Worm (Caenorhabditis elegans): Measurements from ENCODE around the gene ZK892.4.

Gene ZK892.4

DNA sequence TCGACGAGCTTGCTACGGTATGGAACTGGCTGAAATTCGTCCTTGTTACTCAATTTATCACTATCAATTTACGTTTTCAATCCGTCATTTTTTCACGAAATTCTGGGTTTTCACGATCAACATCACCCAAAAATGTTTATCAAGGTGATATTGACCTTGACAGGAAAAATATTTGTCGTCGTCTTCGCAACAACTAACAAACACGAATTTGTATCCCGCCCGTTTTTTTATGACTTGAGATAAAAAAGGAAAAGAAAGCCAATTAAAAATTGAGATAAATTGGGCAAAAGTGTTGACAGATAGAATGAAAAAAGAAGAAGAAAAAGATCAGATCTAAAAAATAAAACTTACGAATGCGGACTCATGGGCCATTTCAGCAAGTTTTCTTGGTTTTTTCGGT, 4.5 kb downstream of the ZK892.4 start:
- TF ChIP-seq nhr-76 (tag; optimal IDR thresholded peaks at IDR 0.05) (no peak), fos-1 (tag; optimal IDR thresholded peaks at IDR 0.05) (no peak), skn-1 (tag; optimal IDR thresholded peaks at IDR 0.05) (no peak), nhr-237 (tag; optimal IDR thresholded peaks at IDR 0.05) (no peak), nhr-23 (tag; optimal IDR thresholded peaks at IDR 0.05) (peak; percentile 5), aly-2 (tag; optimal IDR thresholded peaks at IDR 0.05) (no peak), mml-1 (tag; optimal IDR thresholded peaks at IDR 0.05) (no peak), unc-39 (tag; optimal IDR thresholded peaks at IDR 0.05) (no peak), unc-62 (GFP tag; optimal IDR thresholded peaks at IDR 0.05) (no peak), nhr-43 (tag; optimal IDR thresholded peaks at IDR 0.05; ENCODE audit: poor library complexity, severe bottlenecking) (no peak), nhr-25 (tag; optimal IDR thresholded peaks at IDR 0.05) (peak; percentile 32)

DNA sequence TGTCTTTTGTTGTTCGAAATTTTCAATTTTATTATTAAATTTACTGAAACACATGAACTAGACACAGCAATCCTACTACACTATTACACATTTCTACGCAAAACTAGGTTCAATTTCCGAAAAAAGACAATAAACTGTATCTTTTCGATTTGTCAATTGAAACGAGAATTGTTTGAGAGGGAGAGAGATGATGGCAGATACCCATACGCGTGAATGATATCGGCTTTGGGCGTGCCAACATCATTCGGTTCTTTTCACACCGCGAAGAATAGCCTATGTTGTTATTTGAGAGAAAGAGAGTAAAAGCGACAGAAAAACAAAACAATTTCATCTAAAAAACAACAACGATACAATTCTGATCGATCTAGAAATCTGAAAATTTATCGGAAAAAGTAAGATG, 5.4 kb downstream of the ZK892.4 start:
- TF ChIP-seq nhr-25 (tag; optimal IDR thresholded peaks at IDR 0.05) = peak; percentile 2
- TF ChIP-seq elt-3 (tag; optimal IDR thresholded peaks at IDR 0.05) = no peak

DNA sequence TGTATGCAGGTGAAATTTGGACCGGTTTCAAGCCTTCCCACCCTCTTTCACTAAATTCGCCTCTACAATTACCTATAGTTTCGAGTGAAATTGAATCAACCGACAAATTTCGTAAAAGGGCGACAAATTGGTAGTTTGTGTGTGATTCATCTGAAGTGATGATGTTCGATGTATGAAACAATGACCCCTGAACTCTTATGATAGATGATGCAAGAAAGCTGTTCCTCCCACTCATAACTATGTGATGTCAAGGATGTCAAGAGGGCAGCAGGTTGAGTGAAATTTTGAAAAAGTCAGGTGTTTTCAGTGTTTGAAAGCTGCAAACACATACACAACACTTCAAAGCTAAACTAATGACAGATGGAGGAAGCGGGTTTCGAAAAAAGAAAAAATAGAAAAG, 6.1 kb downstream of the ZK892.4 start:
- TF ChIP-seq jun-1 (tag; optimal IDR thresholded peaks at IDR 0.05) (no peak), aly-2 (tag; optimal IDR thresholded peaks at IDR 0.05) (no peak), ceh-28 (tag; optimal IDR thresholded peaks at IDR 0.05) (no peak), nhr-11 (tag; optimal IDR thresholded peaks at IDR 0.05) (peak; percentile 47), unc-39 (tag; optimal IDR thresholded peaks at IDR 0.05) (no peak)

DNA sequence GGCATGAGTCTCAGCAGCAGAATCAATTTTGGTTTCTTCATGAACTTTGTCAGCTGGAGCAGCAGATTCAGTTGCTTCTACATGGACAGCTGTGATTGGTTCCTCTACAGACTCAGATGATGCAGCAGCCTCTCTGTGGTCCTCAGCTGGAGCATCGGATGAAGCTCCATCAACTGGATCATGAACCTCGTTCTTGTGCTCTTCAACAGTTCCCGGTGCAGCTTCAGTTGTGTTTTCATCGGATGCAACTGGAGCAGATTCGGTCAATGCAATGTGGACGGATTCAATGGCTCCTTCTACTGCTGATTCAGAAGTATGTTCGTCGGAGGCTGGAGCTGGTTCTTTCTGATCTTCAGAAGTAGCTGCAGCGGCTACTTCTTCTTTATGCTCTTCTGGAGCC, 8.0 kb downstream of the ZK892.4 start:
- TF ChIP-seq lin-15B (tag; optimal IDR thresholded peaks at IDR 0.05) (no peak), snpc-4 (tag; optimal IDR thresholded peaks at IDR 0.05) (no peak), R02D3.7 (tag; optimal IDR thresholded peaks at IDR 0.05) (no peak), fkh-2 (tag; optimal IDR thresholded peaks at IDR 0.05) (no peak), ztf-11 (tag; optimal IDR thresholded peaks at IDR 0.05) (no peak), ztf-4 (tag; optimal IDR thresholded peaks at IDR 0.05) (no peak)

DNA sequence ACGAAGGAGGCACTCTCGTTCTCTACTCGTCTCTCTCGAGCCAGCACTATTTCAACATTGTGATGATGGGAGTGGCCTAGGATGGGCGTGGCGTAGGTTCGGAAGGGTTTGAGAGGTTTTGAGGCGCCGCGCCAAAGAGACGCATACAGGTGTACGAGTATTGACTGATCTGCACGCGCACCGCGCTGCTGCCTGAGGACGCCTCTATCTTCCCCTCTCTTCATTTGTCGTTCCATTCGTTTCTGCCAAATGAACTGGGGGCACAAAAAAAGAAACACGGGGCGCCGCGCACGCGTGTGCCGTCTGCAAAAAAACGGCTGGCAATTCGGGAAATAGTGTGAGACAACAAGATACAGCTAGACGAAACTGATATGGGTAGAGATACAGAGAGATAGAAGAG, 9.6 kb downstream of the ZK892.4 start, which contains the start of gene lec-2:
lec-2 (minus strand) TSS at position 171 of the 400 bp plus-strand sequence.
- peak; percentile 36 for TF ChIP-seq nfya-1 (tag; optimal IDR thresholded peaks at IDR 0.05; ENCODE audit: insufficient read depth)
- no peak for TF ChIP-seq lsy-12 (tag; optimal IDR thresholded peaks at IDR 0.05)
- peak; percentile 54 for TF ChIP-seq pha-4 (tag; optimal IDR thresholded peaks at IDR 0.05)
- TF ChIP-seq jun-1 (tag; optimal IDR thresholded peaks at IDR 0.05) = no peak

DNA sequence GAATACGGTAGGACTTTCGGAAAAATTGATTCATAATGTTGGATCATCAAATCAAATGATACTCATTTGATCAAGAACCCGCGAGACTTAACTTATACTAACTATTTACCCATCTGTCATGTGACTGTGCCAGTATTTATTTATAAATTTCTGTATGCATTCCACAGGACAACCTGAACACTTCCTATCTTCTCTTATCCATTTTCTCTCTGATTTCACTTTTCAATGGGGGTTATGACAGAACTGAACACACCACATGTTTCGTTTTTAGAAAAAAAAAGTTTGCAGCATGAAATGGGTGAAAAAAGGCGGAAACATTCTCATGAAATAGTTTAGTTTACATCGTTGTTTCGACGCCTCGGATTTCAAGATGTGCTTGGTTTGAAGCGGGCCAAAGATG, 11.2 kb downstream of the ZK892.4 start:
- TF ChIP-seq ZK546.5 (tag; optimal IDR thresholded peaks at IDR 0.05) (no peak), fkh-2 (tag; optimal IDR thresholded peaks at IDR 0.05) (no peak), zag-1 (tag; optimal IDR thresholded peaks at IDR 0.05) (no peak), egl-27 (tag; optimal IDR thresholded peaks at IDR 0.05) (no peak), elt-2 (tag; optimal IDR thresholded peaks at IDR 0.05) (no peak), nhr-43 (tag; optimal IDR thresholded peaks at IDR 0.05; ENCODE audit: poor library complexity, severe bottlenecking) (no peak), lsy-12 (tag; optimal IDR thresholded peaks at IDR 0.05) (no peak), nfya-1 (tag; optimal IDR thresholded peaks at IDR 0.05; ENCODE audit: insufficient read depth) (no peak), unc-39 (tag; optimal IDR thresholded peaks at IDR 0.05) (no peak), ceh-82 (tag; optimal IDR thresholded peaks at IDR 0.05) (no peak), aly-2 (tag; optimal IDR thresholded peaks at IDR 0.05) (no peak), nhr-237 (tag; optimal IDR thresholded peaks at IDR 0.05) (no peak), ceh-9 (tag; optimal IDR thresholded peaks at IDR 0.05) (no peak), nhr-11 (tag; optimal IDR thresholded peaks at IDR 0.05) (no peak), hmg-11 (tag; optimal IDR thresholded peaks at IDR 0.05) (no peak), unc-62 (GFP tag; optimal IDR thresholded peaks at IDR 0.05) (no peak), elt-1 (tag; optimal IDR thresholded peaks at IDR 0.05) (no peak)

Data from whole organism, L3 larva.